Worm (Caenorhabditis elegans) whole organism, early embryonic: ENCODE measurements around the gene mut-7.

ENCODE experiments used
- B0310.2 ChIP-seq: sonication (generic microtip); optimal IDR thresholded peaks from 2 replicates; lab custom pipeline; 2016; ENCODE audit warnings: mild to moderate bottlenecking, missing genetic modification characterization, missing compliant biosample characterization
- F13C5.2 ChIP-seq: sonication (generic microtip); optimal IDR thresholded peaks from 2 replicates; lab custom pipeline; 2017; ENCODE audit warnings: mild to moderate bottlenecking, missing genetic modification characterization, inconsistent platforms, missing compliant biosample characterization
- ama-1 ChIP-seq: fragments of 150-350 bp; optimal IDR thresholded peaks from 2 replicates; lab custom pipeline; 2014
- ceh-36 ChIP-seq: sonication (generic microtip); optimal IDR thresholded peaks from 2 replicates; lab custom pipeline; 2016; ENCODE audit warnings: missing genetic modification characterization, inconsistent platforms, missing compliant biosample characterization
- ets-7 ChIP-seq: sonication (generic microtip); optimal IDR thresholded peaks from 2 replicates; lab custom pipeline; 2016; ENCODE audit warnings: missing genotype, missing genetic modification characterization, missing compliant biosample characterization
- flt-1 ChIP-seq: fragments of 200-800 bp; sonication (Bioruptor generic); IDR thresholded peaks from 2 replicates; pipeline ENCODE4 v1.3.6; 2022; ENCODE audit warnings: missing genetic modification characterization, missing compliant biosample characterization
- hmbx-1 ChIP-seq: sonication (generic microtip); optimal IDR thresholded peaks from 2 replicates; lab custom pipeline; 2016; ENCODE audit warnings: mild to moderate bottlenecking, missing genetic modification characterization, missing compliant biosample characterization
- hmg-4 ChIP-seq: fragments of 200-800 bp; sonication (Bioruptor generic); optimal IDR thresholded peaks from 2 replicates; lab custom pipeline; 2018; ENCODE audit warnings: mild to moderate bottlenecking, missing genetic modification characterization, missing compliant biosample characterization
- hnd-1 ChIP-seq: sonication (generic microtip); optimal IDR thresholded peaks from 2 replicates; lab custom pipeline; 2016; ENCODE audit warnings: missing genetic modification characterization, missing compliant biosample characterization
- pes-1 ChIP-seq: fragments of 200-800 bp; sonication (Bioruptor generic); IDR thresholded peaks from 2 replicates; pipeline ENCODE4 v1.3.6; 2022; ENCODE audit warnings: missing genetic modification reagents, missing genetic modification characterization, missing compliant biosample characterization
- sea-1 ChIP-seq: fragments of 200-800 bp; sonication (Bioruptor generic); conservative IDR thresholded peaks from 2 replicates; pipeline ENCODE4 v1.3.6; 2022; ENCODE audit warnings: missing genetic modification characterization, missing compliant biosample characterization
- tbx-11 ChIP-seq: fragments of 200-800 bp; sonication (Bioruptor generic); IDR thresholded peaks from 2 replicates; pipeline ENCODE4 v1.3.6; 2022; ENCODE audit warnings: missing genetic modification characterization, missing compliant biosample characterization
- tbx-37 ChIP-seq: fragments of 200-800 bp; sonication (Bioruptor generic); conservative IDR thresholded peaks from 2 replicates; pipeline ENCODE4 v1.3.6; 2022; ENCODE audit warnings: missing genetic modification reagents, missing genetic modification characterization, missing compliant biosample characterization

DNA sequence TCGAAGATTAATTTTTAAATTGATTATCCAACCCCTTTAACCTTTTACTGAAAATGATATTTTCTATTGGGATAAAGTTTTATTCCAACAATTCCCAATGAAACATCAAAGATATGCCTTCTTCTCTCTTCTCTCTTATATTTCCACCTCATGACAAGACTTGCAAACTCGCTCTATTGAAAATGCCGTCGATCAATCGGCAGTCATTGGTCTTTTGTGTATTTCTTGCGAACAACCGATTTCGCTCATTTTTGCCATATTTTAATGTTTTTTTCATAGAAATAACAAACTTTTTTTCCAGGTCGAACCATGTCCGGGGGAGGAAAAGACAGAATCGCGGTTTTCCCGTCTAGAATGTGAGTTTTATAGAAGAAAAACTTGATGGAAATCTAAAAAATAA lies 34.4 kb downstream of the mut-7 start, which contains the start of gene vha-14:
- TF ChIP-seq pes-1 (GFP tag; lab: Robert Waterston, UW) (no peak), hmg-4 (GFP tag; lab: Kevin White, UChicago) (peak; percentile 6), ama-1 (no peak), ceh-36 (no peak), tbx-37 (GFP tag; lab: Robert Waterston, UW) (no peak), F13C5.2 (tag; lab: Kevin White, UChicago) (peak; percentile 1), hnd-1 (tag; lab: Kevin White, UChicago) (no peak), ets-7 (tag; lab: Kevin White, UChicago) (no peak), hmbx-1 (tag; lab: Kevin White, UChicago) (no peak), flt-1 (GFP tag; lab: Robert Waterston, UW) (no peak), sea-1 (GFP tag; lab: Robert Waterston, UW) (no peak), B0310.2 (tag; lab: Kevin White, UChicago) (no peak), tbx-11 (GFP tag; lab: Robert Waterston, UW) (no peak)
